Worm (Caenorhabditis elegans) whole organism, midembryonic: ENCODE data around the gene C44B11.1.

Experiments used
- T22C8.4 ChIP-seq: fragments of 200-800 bp; sonication (Bioruptor generic); IDR thresholded peaks from 2 replicates; pipeline ENCODE4 v1.3.6; 2022; ENCODE audit warnings: missing genetic modification characterization, missing compliant biosample characterization
- cog-1 ChIP-seq: sonication (generic microtip); optimal IDR thresholded peaks from 2 replicates; lab custom pipeline; 2016; ENCODE audit warnings: missing genetic modification characterization, missing compliant biosample characterization
- flt-1 ChIP-seq: fragments of 200-800 bp; sonication (Bioruptor generic); IDR thresholded peaks from 2 replicates; pipeline ENCODE4 v1.3.6; 2022; ENCODE audit warnings: missing genetic modification characterization, missing compliant biosample characterization
- klf-2 ChIP-seq: fragments of 200-800 bp; sonication (Bioruptor generic); conservative IDR thresholded peaks from 2 replicates; pipeline ENCODE4 v1.3.6; 2022; ENCODE audit warnings: missing genetic modification reagents, missing genetic modification characterization, missing compliant biosample characterization
- med-1 ChIP-seq: sonication (generic microtip); optimal IDR thresholded peaks from 2 replicates; lab custom pipeline; 2017; ENCODE audit warnings: missing genetic modification characterization, mild to moderate bottlenecking, missing compliant biosample characterization, antibody characterized with exemption, missing genetic modification reagents; ENCODE audit not compliant: insufficient read depth
- ref-1 ChIP-seq: fragments of 200-800 bp; sonication (Bioruptor generic); conservative IDR thresholded peaks from 2 replicates; pipeline ENCODE4 v1.3.6; 2022; ENCODE audit warnings: missing genetic modification reagents, missing genetic modification characterization, missing compliant biosample characterization
- tab-1 ChIP-seq: fragments of 200-800 bp; sonication (Bioruptor generic); IDR thresholded peaks from 2 replicates; pipeline ENCODE4 v1.3.6; 2022; ENCODE audit warnings: missing genetic modification characterization, missing compliant biosample characterization
- ztf-23 ChIP-seq: fragments of 200-800 bp; sonication (Bioruptor generic); IDR thresholded peaks from 2 replicates; pipeline ENCODE4 v1.3.6; 2022; ENCODE audit warnings: missing genetic modification reagents, missing genetic modification characterization, missing compliant biosample characterization
- ztf-29 ChIP-seq: fragments of 200-800 bp; sonication (Bioruptor generic); IDR thresholded peaks from 2 replicates; pipeline ENCODE4 v1.3.6; 2022; ENCODE audit warnings: missing genetic modification reagents, missing genetic modification characterization, missing compliant biosample characterization

C44B11.1 gene

DNA sequence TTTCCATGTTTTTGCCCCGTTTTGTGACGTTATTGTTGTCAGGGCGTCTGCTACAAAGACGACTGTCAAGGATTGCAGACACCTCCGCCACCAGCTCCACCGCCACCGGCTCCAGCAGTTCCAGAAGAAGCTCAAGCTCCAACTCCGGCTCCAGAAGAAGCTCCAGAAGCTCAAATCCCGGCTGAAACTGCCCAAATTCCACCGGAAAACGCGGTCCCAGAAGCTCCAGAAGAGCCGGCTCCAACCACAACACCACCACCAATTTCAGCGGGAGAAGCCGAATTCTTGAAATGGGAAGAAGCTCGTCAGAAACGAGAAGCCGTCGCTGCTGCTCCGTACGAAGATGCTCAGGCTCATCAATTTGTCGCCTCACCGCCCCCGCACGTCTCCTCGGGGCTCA lies 21.7 kb downstream of the C44B11.1 start:
- TF ChIP-seq tab-1 (no peak), flt-1 (GFP tag; lab: Robert Waterston, UW) (no peak), klf-2 (GFP tag; lab: Robert Waterston, UW) (no peak), ztf-29 (GFP tag; lab: Robert Waterston, UW) (no peak), T22C8.4 (GFP tag; lab: Robert Waterston, UW) (no peak), med-1 (GFP tag; lab: Kevin White, UChicago) (no peak), cog-1 (tag; lab: Kevin White, UChicago) (no peak)

- TF ChIP-seq T22C8.4 (GFP tag; lab: Robert Waterston, UW) (no peak), tab-1 (no peak), klf-2 (GFP tag; lab: Robert Waterston, UW) (no peak), cog-1 (tag; lab: Kevin White, UChicago) (no peak), flt-1 (GFP tag; lab: Robert Waterston, UW) (no peak), ref-1 (GFP tag; lab: Robert Waterston, UW) (no peak), ztf-23 (GFP tag; lab: Robert Waterston, UW) (no peak), ztf-29 (GFP tag; lab: Robert Waterston, UW) (no peak), med-1 (GFP tag; lab: Kevin White, UChicago) (no peak)
Measured at ce11 chrIII:3179855-3180254, 24.8 kb downstream of the C44B11.1 start.

DNA sequence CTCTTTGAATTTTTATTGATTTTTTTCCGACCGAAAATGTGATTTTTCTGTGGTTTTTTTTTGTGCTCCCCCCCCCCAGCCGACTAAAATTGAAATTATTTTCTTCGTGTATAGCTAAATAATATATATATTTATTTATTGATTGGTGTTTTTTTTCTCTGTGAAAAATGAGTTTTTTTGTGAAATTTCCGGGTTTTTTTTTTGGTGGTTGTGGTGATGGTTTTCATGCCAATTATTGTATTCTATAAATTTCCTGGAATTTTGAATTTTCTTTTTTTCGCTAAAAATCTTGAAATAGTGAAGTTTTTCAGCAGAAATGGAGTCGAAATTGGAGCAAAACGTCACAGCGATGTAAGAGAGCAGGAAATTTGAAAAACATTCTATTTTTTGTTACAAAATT lies 28.3 kb downstream of the C44B11.1 start, which contains the start of gene lmtr-5:
TSS of gene lmtr-5 (plus strand) at position 301 of the 400 bp plus-strand sequence.
- TF ChIP-seq med-1 (GFP tag; lab: Kevin White, UChicago) (no peak), klf-2 (GFP tag; lab: Robert Waterston, UW) (no peak), ztf-23 (GFP tag; lab: Robert Waterston, UW) (no peak), tab-1 (no peak), ztf-29 (GFP tag; lab: Robert Waterston, UW) (no peak), T22C8.4 (GFP tag; lab: Robert Waterston, UW) (no peak), flt-1 (GFP tag; lab: Robert Waterston, UW) (no peak), ref-1 (GFP tag; lab: Robert Waterston, UW) (no peak), cog-1 (tag; lab: Kevin White, UChicago) (no peak)

- TF ChIP-seq med-1 (GFP tag; lab: Kevin White, UChicago) (no peak), T22C8.4 (GFP tag; lab: Robert Waterston, UW) (no peak), ztf-29 (GFP tag; lab: Robert Waterston, UW) (no peak), ref-1 (GFP tag; lab: Robert Waterston, UW) (no peak), tab-1 (no peak), cog-1 (tag; lab: Kevin White, UChicago) (no peak), flt-1 (GFP tag; lab: Robert Waterston, UW) (no peak), klf-2 (GFP tag; lab: Robert Waterston, UW) (no peak), ztf-23 (GFP tag; lab: Robert Waterston, UW) (no peak)
Measured at ce11 chrIII:3185232-3185631, 30.2 kb downstream of the C44B11.1 start.

- TF ChIP-seq ztf-23 (GFP tag; lab: Robert Waterston, UW), result no peak
- TF ChIP-seq ref-1 (GFP tag; lab: Robert Waterston, UW), result no peak
- TF ChIP-seq cog-1 (tag; lab: Kevin White, UChicago), result no peak
- TF ChIP-seq ztf-29 (GFP tag; lab: Robert Waterston, UW), result no peak
- no peak for TF ChIP-seq med-1 (GFP tag; lab: Kevin White, UChicago)
- TF ChIP-seq klf-2 (GFP tag; lab: Robert Waterston, UW), result no peak
- TF ChIP-seq T22C8.4 (GFP tag; lab: Robert Waterston, UW), result no peak
- no peak for TF ChIP-seq tab-1
- TF ChIP-seq flt-1 (GFP tag; lab: Robert Waterston, UW), result no peak
Measured at ce11 chrIII:3185980-3186379, 30.9 kb downstream of the C44B11.1 start, which contains the start of gene mks-1. TSS of gene mks-1 (plus strand) at chrIII:3186280.

- TF ChIP-seq med-1 (GFP tag; lab: Kevin White, UChicago) (no peak), flt-1 (GFP tag; lab: Robert Waterston, UW) (no peak), klf-2 (GFP tag; lab: Robert Waterston, UW) (no peak)
Measured at ce11 chrIII:3188564-3188963, 33.5 kb downstream of the C44B11.1 start.

DNA sequence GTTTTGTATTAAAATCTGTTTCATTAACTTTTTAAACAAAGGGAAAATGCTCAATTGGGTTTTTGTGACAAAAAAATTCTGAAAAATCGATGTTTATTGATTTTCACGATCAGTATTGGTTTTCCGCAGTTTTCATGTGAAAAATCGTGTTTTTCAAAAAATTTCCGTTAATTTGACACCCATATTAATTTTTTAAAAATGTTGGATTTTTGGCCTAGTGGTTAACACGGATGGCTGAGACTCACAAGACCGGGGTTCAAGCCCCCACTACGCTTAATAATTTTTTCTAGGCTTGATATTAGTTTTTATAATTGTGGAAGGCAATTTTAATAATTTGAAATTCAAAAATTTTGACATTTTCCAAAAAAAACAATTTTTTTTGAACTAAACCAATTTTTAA lies 35.6 kb downstream of the C44B11.1 start:
- no peak for TF ChIP-seq flt-1 (GFP tag; lab: Robert Waterston, UW)
- no peak for TF ChIP-seq cog-1 (tag; lab: Kevin White, UChicago)
- no peak for TF ChIP-seq med-1 (GFP tag; lab: Kevin White, UChicago)
- no peak for TF ChIP-seq klf-2 (GFP tag; lab: Robert Waterston, UW)
- TF ChIP-seq T22C8.4 (GFP tag; lab: Robert Waterston, UW), result no peak
- TF ChIP-seq tab-1, result no peak
- no peak for TF ChIP-seq ztf-29 (GFP tag; lab: Robert Waterston, UW)
- TF ChIP-seq ztf-23 (GFP tag; lab: Robert Waterston, UW), result no peak
- TF ChIP-seq ref-1 (GFP tag; lab: Robert Waterston, UW), result no peak

DNA sequence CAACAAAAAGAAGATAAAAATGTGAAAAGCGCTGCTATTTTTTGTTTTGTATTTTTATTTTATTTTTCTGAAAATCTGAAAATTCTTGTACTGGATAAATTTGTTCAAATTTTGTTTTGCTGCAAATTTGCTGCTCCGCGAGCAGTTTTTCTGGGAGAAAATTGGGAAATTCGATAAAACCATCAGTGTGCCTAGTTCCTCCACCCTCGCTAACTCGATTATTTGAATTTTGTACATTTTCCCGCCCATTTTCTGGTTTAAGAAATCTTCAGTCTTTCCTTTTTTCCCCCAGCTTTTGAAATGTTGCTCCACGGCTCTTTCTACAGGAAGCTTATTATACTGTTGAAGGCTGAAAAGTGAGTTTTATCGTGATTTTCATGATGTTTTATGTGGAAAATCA lies 36.1 kb downstream of the C44B11.1 start, which contains the start of gene R148.8:
TSS of gene R148.8 (plus strand) at position 301 of the 400 bp plus-strand sequence.
- TF ChIP-seq ref-1 (GFP tag; lab: Robert Waterston, UW) (no peak), cog-1 (tag; lab: Kevin White, UChicago) (no peak), T22C8.4 (GFP tag; lab: Robert Waterston, UW) (no peak), flt-1 (GFP tag; lab: Robert Waterston, UW) (no peak), ztf-29 (GFP tag; lab: Robert Waterston, UW) (no peak), klf-2 (GFP tag; lab: Robert Waterston, UW) (no peak), ztf-23 (GFP tag; lab: Robert Waterston, UW) (no peak), tab-1 (no peak), med-1 (GFP tag; lab: Kevin White, UChicago) (no peak)

ce11 chrIII:3191729-3192128 lies 36.7 kb downstream of the C44B11.1 start:
- TF ChIP-seq ztf-29 (GFP tag; lab: Robert Waterston, UW) (no peak), tab-1 (no peak), T22C8.4 (GFP tag; lab: Robert Waterston, UW) (no peak), klf-2 (GFP tag; lab: Robert Waterston, UW) (no peak), ztf-23 (GFP tag; lab: Robert Waterston, UW) (no peak), ref-1 (GFP tag; lab: Robert Waterston, UW) (no peak), flt-1 (GFP tag; lab: Robert Waterston, UW) (no peak), cog-1 (tag; lab: Kevin White, UChicago) (no peak), med-1 (GFP tag; lab: Kevin White, UChicago) (no peak)
